Fruit fly (Drosophila melanogaster) whole organism, prepupa: Measurements from ENCODE around the gene Cpr65Eb.
A peak's percentile ranks its signal among the peaks of the same experiment; 100 is the strongest.

ENCODE experiments used
- CG10669 ChIP-seq: fragments of 200-800 bp; sonication (Bioruptor generic); optimal IDR thresholded peaks from 3 replicates; lab custom pipeline; 2018; ENCODE audit warnings: missing biosample characterization, mild to moderate bottlenecking, missing genetic modification characterization, moderate library complexity
- CG11902 ChIP-seq: fragments of 200-800 bp; sonication (Bioruptor generic); optimal IDR thresholded peaks from 3 replicates; lab custom pipeline; 2016; ENCODE audit warnings: missing biosample characterization, missing genetic modification characterization
- CG3032 ChIP-seq: fragments of 200-800 bp; optimal IDR thresholded peaks from 2 replicates; lab custom pipeline; 2019; ENCODE audit warnings: missing biosample characterization, mild to moderate bottlenecking, missing genetic modification characterization, moderate library complexity
- CG32006 ChIP-seq: fragments of 200-800 bp; sonication (Bioruptor generic); optimal IDR thresholded peaks from 3 replicates; lab custom pipeline; 2017; ENCODE audit warnings: missing biosample characterization, mild to moderate bottlenecking, missing genetic modification characterization
- CG3919 ChIP-seq: fragments of 200-800 bp; sonication (Bioruptor generic); optimal IDR thresholded peaks from 3 replicates; lab custom pipeline; 2016; ENCODE audit warnings: missing biosample characterization, missing genetic modification characterization
- CG4318 ChIP-seq: fragments of 200-800 bp; sonication (Bioruptor generic); optimal IDR thresholded peaks from 3 replicates; lab custom pipeline; 2017; ENCODE audit warnings: missing biosample characterization, mild to moderate bottlenecking, missing genetic modification characterization
- CG6163 ChIP-seq: fragments of 200-800 bp; sonication (Bioruptor generic); IDR thresholded peaks from 3 replicates; pipeline ENCODE4 v1.3.6; 2022; ENCODE audit warnings: missing biosample characterization, missing genetic modification characterization
- CG6276 ChIP-seq: fragments of 200-800 bp; sonication (Bioruptor generic); optimal IDR thresholded peaks from 2 replicates; lab custom pipeline; 2017; ENCODE audit warnings: missing biosample characterization, mild to moderate bottlenecking, missing genetic modification characterization
- CG6792 ChIP-seq: fragments of 200-800 bp; sonication (Bioruptor generic); optimal IDR thresholded peaks from 3 replicates; lab custom pipeline; 2016; ENCODE audit warnings: missing biosample characterization, missing genetic modification characterization
- CG6808 ChIP-seq: fragments of 200-800 bp; sonication (Bioruptor generic); optimal IDR thresholded peaks from 3 replicates; lab custom pipeline; 2017; ENCODE audit warnings: missing biosample characterization, missing genetic modification characterization, mild to moderate bottlenecking, moderate library complexity, missing genetic modification reagents
- CG6854 ChIP-seq: fragments of 200-800 bp; sonication (Bioruptor generic); optimal IDR thresholded peaks from 2 replicates; lab custom pipeline; 2017; ENCODE audit warnings: missing biosample characterization, mild to moderate bottlenecking, missing genetic modification characterization
- CG8119 ChIP-seq: fragments of 200-800 bp; sonication (Bioruptor generic); IDR thresholded peaks from 3 replicates; pipeline ENCODE4 v1.3.6; 2022; ENCODE audit warnings: missing biosample characterization, missing genetic modification characterization
- Eip75B ChIP-seq: fragments of 200-800 bp; sonication (Bioruptor generic); optimal IDR thresholded peaks from 3 replicates; lab custom pipeline; 2016; ENCODE audit warnings: missing biosample characterization, missing genetic modification characterization
- Eip78C ChIP-seq: fragments of 200-800 bp; sonication (Bioruptor generic); peaks from one replicate; lab custom pipeline; 2016; ENCODE audit warnings: missing biosample characterization, missing genetic modification characterization
- Eip93F ChIP-seq: fragments of 200-800 bp; sonication (Bioruptor generic); optimal IDR thresholded peaks from 2 replicates; lab custom pipeline; 2016; ENCODE audit warnings: missing biosample characterization, mild to moderate bottlenecking, missing genetic modification characterization
- Ets21C ChIP-seq: fragments of 200-800 bp; sonication (Bioruptor generic); optimal IDR thresholded peaks from 3 replicates; lab custom pipeline; 2016; ENCODE audit warnings: missing biosample characterization, missing genetic modification characterization
- Ets96B ChIP-seq: fragments of 200-800 bp; optimal IDR thresholded peaks from 2 replicates; lab custom pipeline; 2019; ENCODE audit warnings: missing biosample characterization, mild to moderate bottlenecking, missing genetic modification characterization, moderate library complexity
- Gug ChIP-seq: fragments of 200-800 bp; sonication (Bioruptor generic); IDR thresholded peaks from 2 replicates; pipeline ENCODE4 v1.3.6; 2022; ENCODE audit warnings: missing biosample characterization, missing genetic modification characterization
- Hr38 ChIP-seq: sonication (Bioruptor generic); optimal IDR thresholded peaks from 2 replicates; lab custom pipeline; 2016; ENCODE audit warnings: missing biosample characterization, missing genetic modification characterization
- Hr39 ChIP-seq: fragments of 200-800 bp; sonication (Bioruptor generic); optimal IDR thresholded peaks from 2 replicates; lab custom pipeline; 2016; ENCODE audit warnings: missing biosample characterization, missing genetic modification characterization
- Hr4 ChIP-seq: fragments of 200-800 bp; sonication (Bioruptor generic); optimal IDR thresholded peaks from 3 replicates; lab custom pipeline; 2016; ENCODE audit warnings: missing biosample characterization, missing genetic modification characterization
- Lpt ChIP-seq: fragments of 200-800 bp; sonication (Bioruptor generic); optimal IDR thresholded peaks from 3 replicates; lab custom pipeline; 2016; ENCODE audit warnings: missing biosample characterization, missing genetic modification characterization
- Met ChIP-seq: fragments of 200-800 bp; sonication (Bioruptor generic); optimal IDR thresholded peaks from 3 replicates; lab custom pipeline; 2016; ENCODE audit warnings: missing biosample characterization, missing genetic modification characterization
- OdsH ChIP-seq: fragments of 200-800 bp; sonication (Bioruptor generic); optimal IDR thresholded peaks from 3 replicates; lab custom pipeline; 2016; ENCODE audit warnings: missing biosample characterization, missing genetic modification characterization
- Smox ChIP-seq: fragments of 200-800 bp; sonication (Bioruptor generic); optimal IDR thresholded peaks from 3 replicates; lab custom pipeline; 2016; ENCODE audit warnings: missing biosample characterization, missing genetic modification characterization
- Sox102F ChIP-seq: fragments of 200-800 bp; sonication (Bioruptor generic); optimal IDR thresholded peaks from 2 replicates; lab custom pipeline; 2016; ENCODE audit warnings: missing biosample characterization, mild to moderate bottlenecking, missing genetic modification characterization
- achi ChIP-seq: fragments of 200-800 bp; sonication (Bioruptor generic); optimal IDR thresholded peaks from 3 replicates; lab custom pipeline; 2016; ENCODE audit warnings: missing biosample characterization, missing genetic modification characterization
- acj6 ChIP-seq: fragments of 200-800 bp; sonication (Bioruptor generic); optimal IDR thresholded peaks from 3 replicates; lab custom pipeline; 2016; ENCODE audit warnings: missing biosample characterization, missing genetic modification characterization
- cyc ChIP-seq: fragments of 200-800 bp; sonication (Bioruptor generic); optimal IDR thresholded peaks from 3 replicates; lab custom pipeline; 2016; ENCODE audit warnings: missing biosample characterization, missing genetic modification characterization
- dac ChIP-seq: fragments of 200-800 bp; sonication (Bioruptor generic); optimal IDR thresholded peaks from 2 replicates; lab custom pipeline; 2017; ENCODE audit warnings: missing biosample characterization, mild to moderate bottlenecking, missing genetic modification characterization
- dsx ChIP-seq: fragments of 200-800 bp; optimal IDR thresholded peaks from 3 replicates; lab custom pipeline; 2019; ENCODE audit warnings: missing biosample characterization, mild to moderate bottlenecking, missing genetic modification characterization, moderate library complexity; ENCODE audit not compliant: poor library complexity, severe bottlenecking
- fd59A ChIP-seq: fragments of 200-800 bp; sonication (Bioruptor generic); optimal IDR thresholded peaks from 2 replicates; lab custom pipeline; 2017; ENCODE audit warnings: missing biosample characterization, mild to moderate bottlenecking, missing genetic modification characterization, missing genetic modification reagents
- fd85E ChIP-seq: fragments of 200-800 bp; sonication (Bioruptor generic); optimal IDR thresholded peaks from 3 replicates; lab custom pipeline; 2016; ENCODE audit warnings: missing biosample characterization, missing genetic modification characterization
- fkh ChIP-seq: fragments of 200-800 bp; sonication (Bioruptor generic); optimal IDR thresholded peaks from 3 replicates; lab custom pipeline; 2017; ENCODE audit warnings: missing biosample characterization, mild to moderate bottlenecking, missing genetic modification characterization, moderate library complexity
- lz ChIP-seq: fragments of 200-800 bp; sonication (Bioruptor generic); optimal IDR thresholded peaks from 3 replicates; lab custom pipeline; 2016; ENCODE audit warnings: missing biosample characterization, missing genetic modification characterization
- pdm3 ChIP-seq: fragments of 200-800 bp; sonication (Bioruptor generic); optimal IDR thresholded peaks from 3 replicates; lab custom pipeline; 2016; ENCODE audit warnings: missing biosample characterization, missing genetic modification characterization
- spab ChIP-seq: fragments of 200-800 bp; sonication (Bioruptor generic); optimal IDR thresholded peaks from 2 replicates; lab custom pipeline; 2017; ENCODE audit warnings: missing biosample characterization, mild to moderate bottlenecking, missing genetic modification characterization, missing genetic modification reagents
- ss ChIP-seq, 2 experiments: fragments of 200-800 bp; sonication (Bioruptor generic); optimal IDR thresholded peaks; 2 replicates in 1 of 2; 3 replicates in 1 of 2; lab custom pipeline; 2017 to 2018; ENCODE audit warnings: mild to moderate bottlenecking in 2 of 2, missing biosample characterization in 2 of 2, missing genetic modification characterization in 2 of 2, moderate library complexity in 1 of 2
- svp ChIP-seq: fragments of 200-800 bp; sonication (Bioruptor generic); peaks from one replicate; lab custom pipeline; 2016; ENCODE audit warnings: missing biosample characterization, missing genetic modification characterization
- topi ChIP-seq: fragments of 200-800 bp; sonication (Bioruptor generic); optimal IDR thresholded peaks from 3 replicates; lab custom pipeline; 2016; ENCODE audit warnings: missing biosample characterization, missing genetic modification characterization

Gene Cpr65Eb

dm6 chr3L:7113010-7113409 lies 24.4 kb upstream of the Cpr65Eb start (continued):
- TF ChIP-seq svp (GFP tag; lab: Kevin White, UChicago) (peak; percentile 93), Eip75B (GFP tag; lab: Kevin White, UChicago) (peak; percentile 62), CG6163 (no peak), CG10669 (GFP tag; lab: Kevin White, UChicago) (peak; percentile 57), CG3032 (tag; lab: Kevin White, UChicago) (peak; percentile 64), lz (GFP tag; lab: Kevin White, UChicago) (peak; percentile 50), fkh (GFP tag; lab: Kevin White, UChicago) (no peak), fd85E (no peak), acj6 (GFP tag; lab: Kevin White, UChicago) (peak; percentile 41), CG6792 (peak; percentile 37), ss (GFP tag; optimal IDR thresholded peaks at IDR 0.05; lab: Kevin White, UChicago) (peak; percentile 73 to 84), achi (GFP tag; lab: Kevin White, UChicago) (peak; percentile 60), Sox102F (peak; percentile 63), CG4318 (GFP tag; lab: Kevin White, UChicago) (no peak), CG11902 (GFP tag; lab: Kevin White, UChicago) (peak; percentile 26), CG6854 (GFP tag; lab: Kevin White, UChicago) (no peak), cyc (GFP tag; lab: Kevin White, UChicago) (peak; percentile 41), Hr39 (peak; percentile 56), Gug (GFP tag; lab: Robert Waterston, UW) (no peak), CG6808 (peak; percentile 71), OdsH (GFP tag; lab: Kevin White, UChicago) (peak; percentile 17), Smox (GFP tag; lab: Kevin White, UChicago) (peak; percentile 47), Hr38 (GFP tag; lab: Kevin White, UChicago) (no peak), Ets21C (peak; percentile 24), spab (GFP tag; lab: Kevin White, UChicago) (peak; percentile 59), fd59A (peak; percentile 55), Ets96B (tag; lab: Kevin White, UChicago) (peak; percentile 64), CG32006 (peak; percentile 37), dac (GFP tag; lab: Kevin White, UChicago) (no peak), Eip93F (GFP tag; lab: Kevin White, UChicago) (no peak), Met (GFP tag; lab: Kevin White, UChicago) (peak; percentile 75), pdm3 (GFP tag; lab: Kevin White, UChicago) (peak; percentile 56)

- peak; percentile 13 for TF ChIP-seq Hr4 (GFP tag; lab: Kevin White, UChicago)
- TF ChIP-seq Ets21C, result no peak
- no peak for TF ChIP-seq CG6163
- TF ChIP-seq CG3919 (GFP tag; lab: Kevin White, UChicago), result no peak
- TF ChIP-seq dac (GFP tag; lab: Kevin White, UChicago), result no peak
- 0 out of 3 replicates have a peak, but pooled peaks have one; percentile 13 for TF ChIP-seq CG8119 (GFP tag; lab: Robert Waterston, UW)
- no peak for TF ChIP-seq CG6854 (GFP tag; lab: Kevin White, UChicago)
- peak; percentile 32 for TF ChIP-seq CG32006
- TF ChIP-seq topi (GFP tag; lab: Kevin White, UChicago), result no peak
- no peak for TF ChIP-seq CG11902 (GFP tag; lab: Kevin White, UChicago)
- no peak for TF ChIP-seq dsx (GFP tag; lab: Kevin White, UChicago)
- no peak for TF ChIP-seq OdsH (GFP tag; lab: Kevin White, UChicago)
- TF ChIP-seq achi (GFP tag; lab: Kevin White, UChicago), result no peak
- no peak for TF ChIP-seq pdm3 (GFP tag; lab: Kevin White, UChicago)
- no peak for TF ChIP-seq CG3032 (tag; lab: Kevin White, UChicago)
- peak; percentile 57 for TF ChIP-seq Eip78C (GFP tag; lab: Kevin White, UChicago)
- TF ChIP-seq CG6276 (GFP tag; lab: Kevin White, UChicago), result no peak
- TF ChIP-seq Hr38 (GFP tag; lab: Kevin White, UChicago), result no peak
- TF ChIP-seq Met (GFP tag; lab: Kevin White, UChicago), result no peak
- TF ChIP-seq Lpt (GFP tag; lab: Kevin White, UChicago), result no peak
These were observed 17.1 kb upstream of the Cpr65Eb start for dm6 chr3L:7105693-7106092.
